Worm (Caenorhabditis elegans): ENCODE data around the gene C18H9.1.

Gene C18H9.1

ce11 chrII:6734674-6735073 lies 35.8 kb downstream of the C18H9.1 start, which contains the start of gene T14B4.3 (continued):
- TF ChIP-seq F10B5.3 (tag; optimal IDR thresholded peaks at IDR 0.05) (no peak), rbr-2 (tag; optimal IDR thresholded peaks at IDR 0.05) (peak; percentile 51)

ce11 chrII:6736066-6736465 lies 37.2 kb downstream of the C18H9.1 start, which contains the start of gene mrps-18.C:
TSS of gene mrps-18.C (plus strand) at chrII:6736203.
- TF ChIP-seq lin-38 (GFP tag; IDR thresholded peaks at IDR 0.05) (peak; percentile 53), pha-4 (GFP tag; IDR thresholded peaks at IDR 0.05) (no peak), pha-4 (tag; optimal IDR thresholded peaks at IDR 0.05) (no peak), ZK546.5 (tag; optimal IDR thresholded peaks at IDR 0.05) (no peak), fkh-10 (GFP tag; optimal IDR thresholded peaks at IDR 0.05) (no peak), lsy-2 (tag; optimal IDR thresholded peaks at IDR 0.05) (no peak), php-3 (GFP tag; IDR thresholded peaks at IDR 0.05) (no peak)

ce11 chrII:6736604-6737003 lies 37.7 kb downstream of the C18H9.1 start, which contains the start of gene T14B4.1:
TSS of gene T14B4.1 (plus strand) at chrII:6736904.
- TF ChIP-seq daf-8 (GFP tag; IDR thresholded peaks at IDR 0.05) (no peak), nhr-25 (tag; optimal IDR thresholded peaks at IDR 0.05; ENCODE audit: borderline replicate concordance, insufficient read depth) (no peak), dmd-8 (GFP tag; IDR thresholded peaks at IDR 0.05) (no peak), duxl-1 (tag; optimal IDR thresholded peaks at IDR 0.05; ENCODE audit: poor library complexity) (no peak), F44E2.7 (GFP tag; IDR thresholded peaks at IDR 0.05) (no peak), hmg-1.1 (GFP tag; IDR thresholded peaks at IDR 0.05) (no peak), zfp-2 (tag; optimal IDR thresholded peaks at IDR 0.05) (no peak), lin-15B (tag; optimal IDR thresholded peaks at IDR 0.05) (no peak), saeg-2 (GFP tag; IDR thresholded peaks at IDR 0.05) (no peak), Y105C5A.15 (GFP tag; IDR thresholded peaks at IDR 0.05) (no peak), F49E8.2 (tag; optimal IDR thresholded peaks at IDR 0.05; ENCODE audit: borderline replicate concordance) (no peak), pqm-1 (tag; optimal IDR thresholded peaks at IDR 0.05) (no peak), mxl-2 (GFP tag; conservative IDR thresholded peaks at IDR 0.05) (no peak), T20F7.1 (GFP tag; optimal IDR thresholded peaks at IDR 0.05) (no peak)

- TF ChIP-seq F49E8.2 (tag; optimal IDR thresholded peaks at IDR 0.05; ENCODE audit: borderline replicate concordance) (no peak), T20F7.1 (GFP tag; optimal IDR thresholded peaks at IDR 0.05) (peak; percentile 77), dmd-8 (GFP tag; IDR thresholded peaks at IDR 0.05) (no peak), mes-2 (tag; optimal IDR thresholded peaks at IDR 0.05; ENCODE audit: poor library complexity, severe bottlenecking) (peak; percentile 96), dmd-9 (GFP tag; IDR thresholded peaks at IDR 0.05) (peak; percentile 51; the same call in 1 of the 2 replicates), ZK337.2 (GFP tag; IDR thresholded peaks at IDR 0.05) (peak; percentile 65; the same call in 1 of the 2 replicates), php-3 (GFP tag; IDR thresholded peaks at IDR 0.05) (no peak), ztf-11 (tag; optimal IDR thresholded peaks at IDR 0.05) (no peak), ctbp-1 (GFP tag; IDR thresholded peaks at IDR 0.05) (no peak), zfp-2 (tag; optimal IDR thresholded peaks at IDR 0.05) (no peak), hmg-1.1 (GFP tag; IDR thresholded peaks at IDR 0.05) (peak; percentile 58; the same call in 1 of the 2 replicates), vab-7 (GFP tag; IDR thresholded peaks at IDR 0.05) (0 out of 2 replicates have a peak, but pooled peaks have one; percentile 28), daf-16 (GFP tag; optimal IDR thresholded peaks at IDR 0.05) (no peak), daf-16 (tag; optimal IDR thresholded peaks at IDR 0.05) (no peak), lin-13 (GFP tag; optimal IDR thresholded peaks at IDR 0.05) (peak; percentile 33), F44E2.7 (GFP tag; IDR thresholded peaks at IDR 0.05) (no peak), lsy-2 (tag; optimal IDR thresholded peaks at IDR 0.05) (peak in 1 of 2 experiments; percentile 85), nhr-77 (tag; optimal IDR thresholded peaks at IDR 0.05) (peak; percentile 80), nhr-28 (tag; optimal IDR thresholded peaks at IDR 0.05) (peak; percentile 66), hif-1 (tag; optimal IDR thresholded peaks at IDR 0.05) (peak in 1 of 2 experiments; percentile 78), unc-130 (GFP tag; optimal IDR thresholded peaks at IDR 0.05) (peak; percentile 95), rbr-2 (tag; optimal IDR thresholded peaks at IDR 0.05) (peak; percentile 65), madf-5 (GFP tag; IDR thresholded peaks at IDR 0.05) (no peak), lim-7 (GFP tag; IDR thresholded peaks at IDR 0.05) (no peak), fkh-10 (GFP tag; optimal IDR thresholded peaks at IDR 0.05) (no peak), tag-97 (GFP tag; IDR thresholded peaks at IDR 0.05) (no peak), nhr-41 (GFP tag; IDR thresholded peaks at IDR 0.05) (no peak), mep-1 (tag; optimal IDR thresholded peaks at IDR 0.05) (no peak), nhr-102 (tag; optimal IDR thresholded peaks at IDR 0.05) (no peak), duxl-1 (tag; optimal IDR thresholded peaks at IDR 0.05; ENCODE audit: poor library complexity) (no peak), daf-8 (GFP tag; IDR thresholded peaks at IDR 0.05) (no peak), hlh-11 (tag; optimal IDR thresholded peaks at IDR 0.05) (peak; percentile 21)
These were observed 42.5 kb downstream of the C18H9.1 start, which contains the start of gene exos-8 for ce11 chrII:6741428-6741827. TSS of gene exos-8 (plus strand) at chrII:6741691.

All from whole organism, L4 larva.